Worm (Caenorhabditis elegans) whole organism, late embryonic: ENCODE results near the gene zip-11.
A peak's percentile ranks its signal among the peaks of the same experiment; 100 is the strongest.

Source experiments
- C08G9.2 ChIP-seq: sonication (generic microtip); optimal IDR thresholded peaks from 2 replicates; lab custom pipeline; 2016; ENCODE audit warnings: mild to moderate bottlenecking, missing genetic modification characterization, moderate library complexity, missing compliant biosample characterization
- C38D4.7 ChIP-seq: fragments of 200-800 bp; sonication (Bioruptor generic); optimal IDR thresholded peaks from 2 replicates; lab custom pipeline; 2018; ENCODE audit warnings: mild to moderate bottlenecking, missing genetic modification characterization, moderate library complexity, missing compliant biosample characterization
- K09A11.1 ChIP-seq: sonication (generic microtip); optimal IDR thresholded peaks from 2 replicates; lab custom pipeline; 2017; ENCODE audit warnings: antibody characterized with exemption, mild to moderate bottlenecking, missing genetic modification characterization, missing compliant biosample characterization; ENCODE audit not compliant: insufficient read depth
- T23F11.4 ChIP-seq: fragments of 200-800 bp; sonication (Bioruptor generic); optimal IDR thresholded peaks from 2 replicates; lab custom pipeline; 2018; ENCODE audit warnings: mild to moderate bottlenecking, missing genetic modification characterization, missing compliant biosample characterization
- Y22D7AL.16 ChIP-seq: sonication (generic microtip); optimal IDR thresholded peaks from 2 replicates; lab custom pipeline; 2016; ENCODE audit warnings: missing genetic modification characterization, missing compliant biosample characterization
- ama-1 ChIP-seq: fragments of 150-350 bp; optimal IDR thresholded peaks from 2 replicates; lab custom pipeline; 2014
- ceh-14 ChIP-seq: sonication (generic microtip); optimal IDR thresholded peaks from 2 replicates; lab custom pipeline; 2016; ENCODE audit warnings: missing genotype, missing genetic modification characterization, missing compliant biosample characterization
- ceh-22 ChIP-seq: sonication (generic microtip); optimal IDR thresholded peaks from 2 replicates; lab custom pipeline; 2017; ENCODE audit warnings: missing biosample characterization, missing genetic modification characterization
- ceh-24 ChIP-seq: sonication (generic microtip); optimal IDR thresholded peaks from 2 replicates; lab custom pipeline; 2016; ENCODE audit warnings: mild to moderate bottlenecking, missing genetic modification characterization, missing compliant biosample characterization
- ceh-34 ChIP-seq: sonication (generic microtip); optimal IDR thresholded peaks from 2 replicates; lab custom pipeline; 2016; ENCODE audit warnings: mild to moderate bottlenecking, missing genetic modification characterization, missing compliant biosample characterization
- ceh-45 ChIP-seq: fragments of 200-800 bp; sonication (Bioruptor generic); IDR thresholded peaks from 2 replicates; pipeline ENCODE4 v1.3.6; 2022; ENCODE audit warnings: missing genetic modification reagents, missing genetic modification characterization, missing compliant biosample characterization
- ceh-9 ChIP-seq: sonication (generic microtip); optimal IDR thresholded peaks from 2 replicates; lab custom pipeline; 2016; ENCODE audit warnings: mild to moderate bottlenecking, missing genetic modification characterization, inconsistent platforms, missing compliant biosample characterization
- dmd-4 ChIP-seq: sonication (generic microtip); optimal IDR thresholded peaks from 2 replicates; lab custom pipeline; 2016; ENCODE audit warnings: borderline replicate concordance, missing genetic modification characterization, missing compliant biosample characterization
- dve-1 ChIP-seq: sonication (generic microtip); optimal IDR thresholded peaks from 2 replicates; lab custom pipeline; 2017; ENCODE audit warnings: antibody characterized with exemption, mild to moderate bottlenecking, missing genetic modification characterization, missing compliant biosample characterization
- elt-2 ChIP-seq: sonication (generic microtip); optimal IDR thresholded peaks from 2 replicates; lab custom pipeline; 2016; ENCODE audit warnings: missing genetic modification reagents, missing genetic modification characterization, missing compliant biosample characterization
- ets-4 ChIP-seq: sonication (generic microtip); optimal IDR thresholded peaks from 2 replicates; lab custom pipeline; 2016; ENCODE audit warnings: missing genetic modification characterization, missing compliant biosample characterization
- fkh-6 ChIP-seq: sonication (generic microtip); optimal IDR thresholded peaks from 2 replicates; lab custom pipeline; 2016; ENCODE audit warnings: missing genetic modification characterization, missing compliant biosample characterization
- hlh-13 ChIP-seq: fragments of 200-800 bp; sonication (Bioruptor generic); optimal IDR thresholded peaks from 2 replicates; lab custom pipeline; 2018; ENCODE audit warnings: mild to moderate bottlenecking, missing genetic modification characterization, missing compliant biosample characterization
- hlh-15 ChIP-seq: sonication (generic microtip); optimal IDR thresholded peaks from 2 replicates; lab custom pipeline; 2016; ENCODE audit warnings: missing genetic modification characterization, missing compliant biosample characterization
- hlh-30 ChIP-seq: sonication (generic microtip); optimal IDR thresholded peaks from 2 replicates; lab custom pipeline; 2017; ENCODE audit warnings: antibody characterized with exemption, missing genetic modification characterization, missing compliant biosample characterization; ENCODE audit not compliant: insufficient read depth
- madf-2 ChIP-seq: sonication (generic microtip); optimal IDR thresholded peaks from 2 replicates; lab custom pipeline; 2017; ENCODE audit warnings: missing genetic modification characterization, missing compliant biosample characterization
- nhr-11 ChIP-seq: fragments of 150-350 bp; optimal IDR thresholded peaks from 2 replicates; lab custom pipeline; 2014; ENCODE audit warnings: missing biosample characterization, missing genetic modification characterization
- nhr-232 ChIP-seq: sonication (generic microtip); optimal IDR thresholded peaks from 2 replicates; lab custom pipeline; 2016; ENCODE audit warnings: missing genetic modification characterization, missing compliant biosample characterization
- npax-4 ChIP-seq: sonication (generic microtip); optimal IDR thresholded peaks from 2 replicates; lab custom pipeline; 2016; ENCODE audit warnings: missing genetic modification characterization, missing compliant biosample characterization
- odd-2 ChIP-seq: sonication (generic microtip); optimal IDR thresholded peaks from 2 replicates; lab custom pipeline; 2017; ENCODE audit warnings: antibody characterized with exemption, mild to moderate bottlenecking, missing genetic modification characterization, missing compliant biosample characterization
- pag-3 ChIP-seq: sonication (generic microtip); optimal IDR thresholded peaks from 2 replicates; lab custom pipeline; 2016; ENCODE audit warnings: missing compliant biosample characterization, missing genetic modification characterization, borderline replicate concordance
- pros-1 ChIP-seq: fragments of 150-350 bp; optimal IDR thresholded peaks from 2 replicates; lab custom pipeline; 2014; ENCODE audit warnings: missing biosample characterization, missing genetic modification reagents, missing genetic modification characterization
- ref-2 ChIP-seq: sonication (generic microtip); optimal IDR thresholded peaks from 2 replicates; lab custom pipeline; 2016; ENCODE audit warnings: missing genetic modification characterization, missing compliant biosample characterization
- rnt-1 ChIP-seq: sonication (generic microtip); optimal IDR thresholded peaks from 2 replicates; lab custom pipeline; 2016; ENCODE audit warnings: missing genetic modification characterization, missing compliant biosample characterization
- sdc-2 ChIP-seq: sonication (generic microtip); optimal IDR thresholded peaks from 2 replicates; lab custom pipeline; 2016; ENCODE audit warnings: missing genotype, missing genetic modification characterization, missing compliant biosample characterization
- sox-2 ChIP-seq: fragments of 200-800 bp; sonication (Bioruptor generic); IDR thresholded peaks from 2 replicates; pipeline ENCODE4 v1.3.6; 2022; ENCODE audit warnings: missing genetic modification reagents, missing genetic modification characterization, missing compliant biosample characterization
- sox-4 ChIP-seq: sonication (generic microtip); optimal IDR thresholded peaks from 2 replicates; lab custom pipeline; 2017; ENCODE audit warnings: mild to moderate bottlenecking, missing genetic modification characterization, inconsistent platforms, missing compliant biosample characterization
- syd-9 ChIP-seq: sonication (generic microtip); optimal IDR thresholded peaks from 2 replicates; lab custom pipeline; 2016; ENCODE audit warnings: mild to moderate bottlenecking, missing genetic modification characterization, moderate library complexity, missing compliant biosample characterization
- tbx-7 ChIP-seq: sonication (generic microtip); optimal IDR thresholded peaks from 2 replicates; lab custom pipeline; 2016; ENCODE audit warnings: missing genotype, missing genetic modification characterization, missing compliant biosample characterization
- unc-3 ChIP-seq, 2 experiments: fragments of 200-800 bp in 1 of 2; sonication (Bioruptor generic) in 1 of 2; sonication (generic microtip) in 1 of 2; conservative IDR thresholded peaks in 1 of 2; optimal IDR thresholded peaks in 1 of 2; 2 replicates each; pipeline versions ENCODE4 v1.3.6 to Lab custom; 2016 to 2022; ENCODE audit warnings: missing compliant biosample characterization in 2 of 2, missing genetic modification characterization in 2 of 2, missing genetic modification reagents in 1 of 2
- unc-42 ChIP-seq: sonication (generic microtip); optimal IDR thresholded peaks from 2 replicates; lab custom pipeline; 2016; ENCODE audit warnings: missing genotype, missing genetic modification characterization, missing compliant biosample characterization
- ztf-16 ChIP-seq: sonication (generic microtip); optimal IDR thresholded peaks from 2 replicates; lab custom pipeline; 2017; ENCODE audit warnings: missing genetic modification characterization, missing compliant biosample characterization

zip-11 gene

DNA sequence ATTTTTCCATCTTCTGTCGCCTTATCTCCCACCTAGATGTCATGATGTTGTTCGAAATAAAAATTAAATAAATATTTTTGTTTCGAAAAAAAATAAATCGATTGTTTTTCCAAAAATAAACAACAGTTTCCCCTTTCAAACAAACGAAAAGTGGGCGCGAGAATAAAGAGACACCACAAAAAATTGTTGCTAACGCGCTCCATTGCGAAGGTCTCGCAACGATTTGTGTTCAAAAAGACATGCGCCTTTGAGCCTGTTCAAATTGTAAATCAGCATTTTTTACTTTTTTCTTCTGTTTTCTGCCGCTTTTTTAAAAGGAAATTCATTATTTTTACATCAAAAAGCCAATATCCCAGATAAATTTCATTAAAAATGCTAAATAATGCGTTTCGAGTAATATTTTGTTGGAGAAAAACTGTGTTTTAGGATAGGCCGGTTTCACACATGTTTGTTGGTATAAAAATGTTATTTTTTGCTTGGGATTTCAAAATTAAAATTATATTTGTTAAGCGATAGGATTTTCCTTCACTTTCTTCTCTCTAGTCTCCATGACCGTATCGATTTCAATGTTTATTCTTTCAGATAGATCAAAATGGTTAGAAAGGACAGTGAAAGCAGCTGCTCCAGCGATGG is 16.4 kb upstream of the zip-11 start, which contains the start of gene W08E12.7 (continued):
- TF ChIP-seq Y22D7AL.16 (tag; lab: Kevin White, UChicago), result no peak
- peak; percentile 78 for TF ChIP-seq ceh-14 (tag; lab: Kevin White, UChicago)
- TF ChIP-seq elt-2 (tag; lab: Kevin White, UChicago), result peak; percentile 79
- 0 out of 2 replicates have a peak, but pooled peaks have one; percentile 10 for TF ChIP-seq ceh-45 (GFP tag; lab: Robert Waterston, UW)
- TF ChIP-seq fkh-6, result no peak
- TF ChIP-seq ama-1 (lab: Kevin White, UChicago), result no peak
- TF ChIP-seq sox-4 (tag; lab: Kevin White, UChicago), result no peak
- TF ChIP-seq nhr-232, result no peak
- TF ChIP-seq C38D4.7 (GFP tag; lab: Kevin White, UChicago), result peak; percentile 5
- no peak for TF ChIP-seq nhr-11 (tag; lab: Kevin White, UChicago)
- peak; percentile 91 for TF ChIP-seq ceh-34
- peak; percentile 17 for TF ChIP-seq T23F11.4 (GFP tag; lab: Kevin White, UChicago)
- peak; percentile 84 for TF ChIP-seq ets-4 (tag; lab: Kevin White, UChicago)
- peak; percentile 69 for TF ChIP-seq dmd-4 (tag; lab: Kevin White, UChicago)
- no peak for TF ChIP-seq ceh-22 (tag; lab: Kevin White, UChicago)
- TF ChIP-seq pros-1, result peak; percentile 36
- no peak for TF ChIP-seq pag-3
- TF ChIP-seq hlh-13, result no peak
- TF ChIP-seq syd-9 (tag; lab: Kevin White, UChicago), result peak; percentile 35
- peak; percentile 41 for TF ChIP-seq hlh-15 (tag; lab: Kevin White, UChicago)
- TF ChIP-seq ref-2, result peak; percentile 91
- peak; percentile 85 for TF ChIP-seq hlh-30 (tag; lab: Kevin White, UChicago)
- TF ChIP-seq tbx-7 (tag; lab: Kevin White, UChicago), result peak; percentile 33
- peak; percentile 72 for TF ChIP-seq unc-42

- TF ChIP-seq ets-4 (tag; lab: Kevin White, UChicago) (no peak), npax-4 (no peak), ztf-16 (tag; lab: Kevin White, UChicago) (no peak), ama-1 (lab: Kevin White, UChicago) (no peak), sdc-2 (tag; lab: Kevin White, UChicago) (no peak), ceh-14 (tag; lab: Kevin White, UChicago) (no peak), madf-2 (tag; lab: Kevin White, UChicago) (no peak), ceh-24 (tag; lab: Kevin White, UChicago) (no peak), Y22D7AL.16 (tag; lab: Kevin White, UChicago) (no peak)
Measured at ce11 chrIV:3296578-3297549, 14.2 kb upstream of the zip-11 start.

- TF ChIP-seq rnt-1 (tag; lab: Kevin White, UChicago) (no peak), K09A11.1 (tag; lab: Kevin White, UChicago) (no peak), unc-3 (GFP tag; conservative IDR thresholded peaks at IDR 0.05; lab: Robert Waterston, UW) (no peak), unc-3 (tag; optimal IDR thresholded peaks at IDR 0.05; lab: Kevin White, UChicago) (no peak), nhr-11 (tag; lab: Kevin White, UChicago) (no peak), T23F11.4 (GFP tag; lab: Kevin White, UChicago) (no peak), pag-3 (no peak), hlh-13 (no peak), sox-2 (GFP tag; lab: Robert Waterston, UW) (no peak), ceh-9 (tag; lab: Kevin White, UChicago) (no peak), odd-2 (tag; lab: Kevin White, UChicago) (no peak), dve-1 (tag; lab: Kevin White, UChicago) (no peak), ztf-16 (tag; lab: Kevin White, UChicago) (no peak), C08G9.2 (tag; lab: Kevin White, UChicago) (no peak), ets-4 (tag; lab: Kevin White, UChicago) (no peak), hlh-30 (tag; lab: Kevin White, UChicago) (no peak)
- TF ChIP-seq, all 69 proteins: peak for 0
Measured at ce11 chrIV:3298300-3298699, 12.8 kb upstream of the zip-11 start, which contains the start of gene W08E12.6. TSS of gene W08E12.6 (plus strand) at chrIV:3298600.
